Worm (Caenorhabditis elegans) whole organism, L3 larva: Measurements from ENCODE around the gene crn-7.

Experiments
- R02D3.7 ChIP-seq: fragments of 150-350 bp; optimal IDR thresholded peaks from 2 replicates; lab custom pipeline; 2014; ENCODE audit warnings: missing biosample characterization, missing genetic modification characterization
- ZK546.5 ChIP-seq: sonication (generic microtip); optimal IDR thresholded peaks from 2 replicates; lab custom pipeline; 2017; ENCODE audit warnings: missing biosample characterization, missing genetic modification characterization
- aly-2 ChIP-seq: fragments of 150-350 bp; optimal IDR thresholded peaks from 2 replicates; lab custom pipeline; 2014; ENCODE audit warnings: missing biosample characterization, missing genetic modification characterization
- ama-1 ChIP-seq: fragments of 150-350 bp; optimal IDR thresholded peaks from 2 replicates; lab custom pipeline; 2018
- ceh-16 ChIP-seq: sonication (generic microtip); optimal IDR thresholded peaks from 2 replicates; lab custom pipeline; 2017; ENCODE audit warnings: missing biosample characterization, missing genetic modification characterization
- ceh-28 ChIP-seq: fragments of 150-350 bp; optimal IDR thresholded peaks from 2 replicates; lab custom pipeline; 2014; ENCODE audit warnings: missing biosample characterization, missing genetic modification reagents, missing genetic modification characterization
- ceh-82 ChIP-seq: fragments of 150-350 bp; optimal IDR thresholded peaks from 2 replicates; lab custom pipeline; 2014; ENCODE audit warnings: missing biosample characterization, missing genetic modification characterization
- ceh-9 ChIP-seq: sonication (generic microtip); optimal IDR thresholded peaks from 2 replicates; lab custom pipeline; 2018; ENCODE audit warnings: missing biosample characterization, missing genetic modification characterization
- daf-12 ChIP-seq: fragments of 150-350 bp; optimal IDR thresholded peaks from 2 replicates; lab custom pipeline; 2014; ENCODE audit warnings: missing biosample characterization, missing genetic modification reagents, missing genetic modification characterization
- egl-27 ChIP-seq: sonication (generic microtip); optimal IDR thresholded peaks from 4 replicates; lab custom pipeline; 2017; ENCODE audit warnings: missing biosample characterization, missing genetic modification reagents, missing genetic modification characterization
- egl-5 ChIP-seq: fragments of 150-350 bp; optimal IDR thresholded peaks from 2 replicates; lab custom pipeline; 2017; ENCODE audit warnings: missing biosample characterization, missing genetic modification reagents, missing genetic modification characterization, inconsistent platforms
- elt-1 ChIP-seq: fragments of 150-350 bp; optimal IDR thresholded peaks from 2 replicates; lab custom pipeline; 2014; ENCODE audit warnings: missing biosample characterization, missing genetic modification characterization
- elt-2 ChIP-seq: sonication (generic microtip); optimal IDR thresholded peaks from 2 replicates; lab custom pipeline; 2016; ENCODE audit warnings: missing genetic modification reagents, mild to moderate bottlenecking, missing genetic modification characterization, missing compliant biosample characterization
- fkh-10 ChIP-seq: sonication (generic microtip); optimal IDR thresholded peaks from 2 replicates; lab custom pipeline; 2017; ENCODE audit warnings: missing biosample characterization, missing genetic modification reagents, missing genetic modification characterization
- fkh-2 ChIP-seq: fragments of 150-350 bp; optimal IDR thresholded peaks from 2 replicates; lab custom pipeline; 2014; ENCODE audit warnings: missing biosample characterization, missing genetic modification reagents, missing genetic modification characterization
- fos-1 ChIP-seq: fragments of 150-350 bp; optimal IDR thresholded peaks from 2 replicates; lab custom pipeline; 2014; ENCODE audit warnings: missing biosample characterization, missing genetic modification characterization
- hmg-11 ChIP-seq: sonication (generic microtip); optimal IDR thresholded peaks from 2 replicates; lab custom pipeline; 2016; ENCODE audit warnings: missing genetic modification characterization, missing compliant biosample characterization
- jun-1 ChIP-seq: fragments of 150-350 bp; optimal IDR thresholded peaks from 2 replicates; lab custom pipeline; 2014; ENCODE audit warnings: missing biosample characterization, missing genetic modification reagents, missing genetic modification characterization
- lin-15B ChIP-seq: fragments of 150-350 bp; optimal IDR thresholded peaks from 2 replicates; lab custom pipeline; 2014; ENCODE audit warnings: missing biosample characterization, missing genetic modification characterization
- lin-39 ChIP-seq: fragments of 150-350 bp; optimal IDR thresholded peaks from 2 replicates; lab custom pipeline; 2018; ENCODE audit warnings: missing biosample characterization, missing genetic modification reagents, missing genetic modification characterization
- lsy-12 ChIP-seq: sonication (generic microtip); optimal IDR thresholded peaks from 2 replicates; lab custom pipeline; 2016; ENCODE audit warnings: mild to moderate bottlenecking, missing genetic modification characterization, missing compliant biosample characterization
- nfya-1 ChIP-seq: sonication (generic microtip); optimal IDR thresholded peaks from 2 replicates; lab custom pipeline; 2017; ENCODE audit warnings: missing genetic modification characterization, mild to moderate bottlenecking, missing compliant biosample characterization, antibody characterized with exemption, moderate library complexity; ENCODE audit not compliant: insufficient read depth
- nhr-11 ChIP-seq: fragments of 150-350 bp; optimal IDR thresholded peaks from 2 replicates; lab custom pipeline; 2014; ENCODE audit warnings: missing biosample characterization, missing genetic modification characterization
- nhr-12 ChIP-seq: fragments of 150-350 bp; optimal IDR thresholded peaks from 2 replicates; lab custom pipeline; 2014; ENCODE audit warnings: missing biosample characterization, missing genetic modification characterization
- nhr-23 ChIP-seq: fragments of 150-350 bp; optimal IDR thresholded peaks from 2 replicates; lab custom pipeline; 2014; ENCODE audit warnings: missing biosample characterization, missing genetic modification reagents, missing genetic modification characterization
- nhr-25 ChIP-seq: sonication (generic microtip); optimal IDR thresholded peaks from 2 replicates; lab custom pipeline; 2017; ENCODE audit warnings: missing biosample characterization, missing genetic modification characterization
- nhr-28 ChIP-seq: fragments of 150-350 bp; optimal IDR thresholded peaks from 2 replicates; lab custom pipeline; 2014; ENCODE audit warnings: missing biosample characterization, missing genetic modification characterization
- nhr-43 ChIP-seq: sonication (generic microtip); optimal IDR thresholded peaks from 2 replicates; lab custom pipeline; 2016; ENCODE audit warnings: mild to moderate bottlenecking, missing genetic modification characterization, missing compliant biosample characterization; ENCODE audit not compliant: poor library complexity, severe bottlenecking
- nhr-76 ChIP-seq: fragments of 150-350 bp; sonication (generic microtip); optimal IDR thresholded peaks from 5 replicates; lab custom pipeline; 2014; ENCODE audit warnings: missing biosample characterization, missing genetic modification characterization
- nhr-77 ChIP-seq: fragments of 150-350 bp; optimal IDR thresholded peaks from 2 replicates; lab custom pipeline; 2014; ENCODE audit warnings: missing biosample characterization, missing genetic modification characterization
- pha-4 ChIP-seq: fragments of 150-350 bp; optimal IDR thresholded peaks from 2 replicates; lab custom pipeline; 2014; ENCODE audit warnings: missing biosample characterization, missing genetic modification reagents, missing genetic modification characterization
- pqm-1 ChIP-seq: fragments of 150-350 bp; optimal IDR thresholded peaks from 2 replicates; lab custom pipeline; 2017; ENCODE audit warnings: missing biosample characterization, missing genetic modification characterization, inconsistent platforms
- sea-2 ChIP-seq: fragments of 150-350 bp; sonication (generic microtip); optimal IDR thresholded peaks from 4 replicates; lab custom pipeline; 2014; ENCODE audit warnings: missing biosample characterization, missing genetic modification reagents, missing genetic modification characterization
- skn-1 ChIP-seq: fragments of 150-350 bp; optimal IDR thresholded peaks from 2 replicates; lab custom pipeline; 2014; ENCODE audit warnings: missing biosample characterization, missing genetic modification characterization
- snpc-4 ChIP-seq: fragments of 150-350 bp; optimal IDR thresholded peaks from 2 replicates; lab custom pipeline; 2014; ENCODE audit warnings: missing biosample characterization, missing genetic modification characterization
- unc-39 ChIP-seq: sonication (generic microtip); optimal IDR thresholded peaks from 4 replicates; lab custom pipeline; 2017; ENCODE audit warnings: missing biosample characterization, missing genetic modification characterization
- unc-62 ChIP-seq: fragments of 150-350 bp; sonication (generic microtip); optimal IDR thresholded peaks from 4 replicates; lab custom pipeline; 2014; ENCODE audit warnings: missing biosample characterization, missing genetic modification reagents, missing genetic modification characterization
- ztf-4 ChIP-seq: fragments of 150-350 bp; optimal IDR thresholded peaks from 2 replicates; lab custom pipeline; 2014; ENCODE audit warnings: missing biosample characterization, missing genetic modification characterization

The crn-7 gene

DNA sequence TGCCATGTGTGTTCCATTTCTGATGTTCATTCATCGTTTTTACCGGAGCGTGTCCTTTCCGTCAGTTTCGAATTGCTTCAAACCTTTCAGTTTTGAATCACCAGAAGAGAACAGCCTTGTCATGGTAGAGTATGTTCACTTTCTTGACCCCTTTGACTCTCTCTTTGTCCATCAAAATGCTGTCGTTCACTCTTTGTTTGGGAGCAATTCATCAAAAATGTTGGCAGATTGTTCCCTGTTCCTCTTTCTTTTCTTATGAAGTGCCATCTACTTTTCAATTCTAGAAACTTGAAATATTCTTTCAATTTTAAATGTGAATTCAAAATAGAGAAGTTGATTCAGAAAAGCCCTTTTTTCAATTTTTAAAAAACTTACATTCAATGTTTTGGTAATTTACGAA lies 13.0 kb downstream of the crn-7 start:
- TF ChIP-seq sea-2 (no peak), daf-12 (tag; lab: Kevin White, UChicago) (no peak), jun-1 (tag; lab: Kevin White, UChicago) (no peak), pha-4 (no peak), elt-2 (tag; lab: Kevin White, UChicago) (no peak), ceh-16 (tag; lab: Kevin White, UChicago) (no peak), R02D3.7 (tag; lab: Kevin White, UChicago) (no peak), fkh-2 (tag; lab: Kevin White, UChicago) (no peak)
- TF ChIP-seq, all 47 proteins: peak for 0

DNA sequence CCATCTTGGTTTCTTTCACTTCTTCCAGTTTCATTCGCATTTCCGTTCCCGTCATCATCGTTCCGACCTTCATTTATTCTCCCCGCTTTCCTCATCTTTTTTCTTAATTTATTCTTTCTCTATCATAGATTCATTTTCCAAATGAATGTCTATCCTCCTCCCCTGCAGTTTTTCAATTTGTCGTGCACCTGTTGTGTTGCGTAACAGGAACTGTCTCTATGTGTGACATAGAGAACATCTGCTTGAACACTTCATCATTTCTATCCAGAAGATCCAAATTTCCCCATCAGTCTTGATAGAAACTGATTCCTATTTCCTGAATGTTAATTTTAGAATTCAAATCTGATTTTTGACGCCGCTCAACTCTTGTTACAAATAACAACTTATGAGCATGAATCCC lies 15.2 kb downstream of the crn-7 start:
- TF ChIP-seq fos-1 (tag; lab: Kevin White, UChicago), result no peak
- no peak for TF ChIP-seq egl-5
- TF ChIP-seq ceh-9 (tag; lab: Kevin White, UChicago), result no peak
- no peak for TF ChIP-seq sea-2
- no peak for TF ChIP-seq egl-27
- TF ChIP-seq unc-39 (tag; lab: Kevin White, UChicago), result no peak
- TF ChIP-seq ZK546.5 (tag; lab: Kevin White, UChicago), result no peak
- TF ChIP-seq fkh-2 (tag; lab: Kevin White, UChicago), result no peak
- no peak for TF ChIP-seq ceh-16 (tag; lab: Kevin White, UChicago)
- TF ChIP-seq nhr-77, result no peak
- no peak for TF ChIP-seq ceh-82 (tag; lab: Kevin White, UChicago)
- TF ChIP-seq nhr-76 (tag; lab: Kevin White, UChicago), result no peak
- TF ChIP-seq snpc-4, result no peak
- no peak for TF ChIP-seq jun-1 (tag; lab: Kevin White, UChicago)
- TF ChIP-seq, all 47 proteins: peak for 0

DNA sequence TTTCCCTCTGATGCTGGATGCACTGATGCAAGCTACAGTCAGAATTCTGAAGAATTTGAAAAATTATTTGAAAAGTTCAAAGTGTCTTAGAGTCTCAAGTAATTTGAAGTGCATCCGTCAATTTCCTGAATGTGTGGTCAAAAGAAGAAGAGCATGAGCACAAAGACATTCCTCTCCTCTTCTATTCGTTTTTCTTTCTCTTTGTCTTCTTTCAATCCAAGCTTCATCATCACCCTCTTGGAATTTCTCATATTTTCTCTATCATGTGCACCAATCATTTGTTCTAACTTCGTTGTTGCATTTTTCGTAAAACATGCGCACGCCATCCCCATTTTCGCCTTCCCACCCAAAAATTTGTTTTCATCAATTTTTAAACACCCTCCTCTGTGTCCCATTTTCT lies 17.7 kb downstream of the crn-7 start:
- TF ChIP-seq fkh-10 (GFP tag; lab: Kevin White, UChicago) (peak; percentile 74), lin-15B (tag; lab: Kevin White, UChicago) (no peak)
- TF ChIP-seq, all 47 proteins: peak for 1

DNA sequence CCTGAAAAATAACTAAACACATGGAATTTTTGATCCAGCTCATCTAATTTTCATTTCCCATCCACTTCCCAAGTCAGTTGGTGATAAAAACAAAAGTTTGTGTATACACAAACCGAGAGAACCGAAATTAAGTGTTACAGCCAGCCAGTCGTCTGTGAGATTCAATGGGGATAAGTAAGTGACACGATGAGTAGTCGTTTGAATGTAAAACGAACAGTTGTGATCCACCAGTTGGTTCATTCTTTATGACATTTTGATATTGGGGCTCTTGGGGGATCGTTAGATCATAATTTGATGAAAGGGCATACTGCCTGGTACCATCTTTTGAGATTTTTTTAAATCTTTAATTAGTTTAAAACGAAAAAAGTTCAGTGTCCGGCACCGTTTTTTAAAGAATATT lies 18.5 kb downstream of the crn-7 start:
- TF ChIP-seq skn-1 (no peak), egl-5 (peak; percentile 5), ztf-4 (tag; lab: Kevin White, UChicago) (no peak)

DNA sequence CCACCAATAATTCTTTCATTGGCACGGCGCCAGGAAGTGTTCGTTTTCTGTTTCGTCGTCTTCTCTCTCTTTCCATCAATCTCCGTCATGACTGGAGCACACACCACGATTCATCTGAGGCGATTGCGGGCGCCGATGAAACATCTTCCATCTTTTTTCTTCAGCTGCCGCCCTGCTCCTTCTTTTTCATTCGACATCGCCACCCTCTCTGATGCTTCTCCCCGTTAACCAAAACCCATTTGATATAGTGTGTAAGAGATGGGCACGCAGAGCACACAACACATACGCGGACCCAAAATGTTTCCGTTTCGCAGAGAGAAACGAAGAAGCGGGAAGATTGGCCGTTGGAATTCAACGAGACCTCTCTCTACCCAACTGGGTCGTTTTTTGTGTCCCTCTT lies 19.2 kb downstream of the crn-7 start:
- TF ChIP-seq fkh-10 (GFP tag; lab: Kevin White, UChicago), result no peak
- TF ChIP-seq nhr-77, result no peak
- TF ChIP-seq hmg-11, result peak; percentile 18
- peak; percentile 75 for TF ChIP-seq lin-39
- peak; percentile 59 for TF ChIP-seq nfya-1 (tag; lab: Kevin White, UChicago)

DNA sequence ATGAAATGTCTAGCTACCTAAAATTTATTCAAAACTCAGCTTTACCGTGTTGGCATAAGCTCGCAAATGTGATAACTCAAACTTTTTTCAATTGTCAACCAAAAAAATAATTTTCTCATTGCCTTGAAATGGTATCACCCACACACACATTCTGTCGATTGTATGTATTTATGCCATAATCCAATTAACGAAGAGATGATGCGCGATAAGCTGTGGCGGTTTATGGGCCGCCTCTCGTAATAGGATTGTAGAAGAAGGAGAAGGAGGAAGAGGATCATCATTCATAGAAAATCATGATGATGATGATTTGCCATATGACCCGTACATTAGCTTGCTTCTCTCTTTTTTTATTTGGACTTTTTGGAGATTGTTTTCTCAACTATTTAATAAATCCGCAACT lies 20.9 kb downstream of the crn-7 start:
- TF ChIP-seq fkh-2 (tag; lab: Kevin White, UChicago) (no peak), egl-5 (peak; percentile 39), ZK546.5 (tag; lab: Kevin White, UChicago) (no peak)

DNA sequence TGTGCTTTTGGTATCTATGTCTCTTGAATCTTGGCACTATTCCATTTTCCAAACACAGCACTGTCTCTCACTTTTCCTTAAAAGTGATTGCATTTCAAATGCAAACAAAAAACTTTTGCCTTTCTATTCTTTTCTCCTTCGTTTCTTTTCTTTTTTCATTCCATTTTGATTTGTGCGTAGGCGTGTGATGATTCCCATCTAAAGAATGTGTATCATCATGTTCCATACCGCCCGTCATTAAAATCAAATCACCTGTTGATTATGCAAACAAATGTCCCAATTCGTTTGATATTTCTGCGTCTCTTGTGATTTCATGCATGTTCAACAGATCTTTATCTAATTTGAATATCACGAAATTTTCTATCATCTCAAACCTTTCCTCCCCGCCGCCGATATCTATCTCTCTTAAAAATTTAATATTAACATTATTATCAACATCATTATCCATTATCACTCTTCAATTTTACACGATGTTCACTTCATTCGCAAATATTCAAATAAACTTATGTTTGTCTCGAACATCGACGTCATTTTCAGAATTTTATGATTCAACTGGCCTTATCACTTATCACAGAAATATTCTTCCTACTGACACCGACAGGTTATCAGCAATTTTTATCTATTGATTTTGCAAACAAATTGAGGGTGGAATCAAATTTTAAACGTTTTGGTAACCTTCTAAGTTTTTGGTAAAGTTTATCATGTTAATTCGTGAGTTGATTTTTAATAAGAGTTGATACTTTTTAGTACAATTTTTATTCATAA lies 23.1 kb downstream of the crn-7 start:
- TF ChIP-seq ceh-16 (tag; lab: Kevin White, UChicago) (no peak), ztf-4 (tag; lab: Kevin White, UChicago) (no peak), ceh-28 (peak; percentile 24), aly-2 (no peak), pqm-1 (tag; lab: Kevin White, UChicago) (peak; percentile 90), nhr-12 (tag; lab: Kevin White, UChicago) (no peak), nhr-11 (tag; lab: Kevin White, UChicago) (no peak), nhr-43 (tag; lab: Kevin White, UChicago) (no peak), ceh-9 (tag; lab: Kevin White, UChicago) (no peak), egl-5 (peak; percentile 61), elt-1 (no peak), fos-1 (tag; lab: Kevin White, UChicago) (no peak), nfya-1 (tag; lab: Kevin White, UChicago) (no peak), lin-39 (no peak), pha-4 (peak; percentile 46), ama-1 (no peak), daf-12 (tag; lab: Kevin White, UChicago) (no peak), nhr-76 (tag; lab: Kevin White, UChicago) (no peak), jun-1 (tag; lab: Kevin White, UChicago) (no peak), nhr-28 (tag; lab: Kevin White, UChicago) (no peak), lsy-12 (no peak), egl-27 (no peak), fkh-10 (GFP tag; lab: Kevin White, UChicago) (no peak), ZK546.5 (tag; lab: Kevin White, UChicago) (no peak), nhr-25 (tag; lab: Kevin White, UChicago) (no peak), elt-2 (tag; lab: Kevin White, UChicago) (peak; percentile 96), unc-62 (GFP tag; lab: Kevin White, UChicago) (no peak), nhr-77 (no peak), nhr-23 (no peak)
